Worm (Caenorhabditis elegans) whole organism, L2 larva: Measurements from ENCODE around the gene ZK596.2.
"Not testable (repeated sequence)": the region's sequence is repeated elsewhere in the genome, so short reads cannot be mapped to it uniquely, and the experiment has no call there.

Source experiments
- F13H6.1 ChIP-seq: sonication (generic microtip); optimal IDR thresholded peaks from 2 replicates; lab custom pipeline; 2016; ENCODE audit warnings: missing genetic modification characterization, missing compliant biosample characterization
- Y55F3AM.14 ChIP-seq: fragments of 200-800 bp; sonication (Bioruptor generic); optimal IDR thresholded peaks from 2 replicates; lab custom pipeline; 2018; ENCODE audit warnings: mild to moderate bottlenecking, missing genetic modification characterization, missing compliant biosample characterization
- ZK546.5 ChIP-seq: sonication (generic microtip); optimal IDR thresholded peaks from 2 replicates; lab custom pipeline; 2017; ENCODE audit warnings: missing biosample characterization, missing genetic modification characterization
- alr-1 ChIP-seq: fragments of 150-350 bp; optimal IDR thresholded peaks from 2 replicates; lab custom pipeline; 2014; ENCODE audit warnings: missing biosample characterization, missing genetic modification characterization
- aly-2 ChIP-seq: fragments of 150-350 bp; optimal IDR thresholded peaks from 2 replicates; lab custom pipeline; 2014; ENCODE audit warnings: missing biosample characterization, missing genetic modification characterization
- ceh-16 ChIP-seq: fragments of 150-350 bp; optimal IDR thresholded peaks from 2 replicates; lab custom pipeline; 2014; ENCODE audit warnings: missing biosample characterization, missing genetic modification characterization
- ceh-82 ChIP-seq: fragments of 150-350 bp; optimal IDR thresholded peaks from 2 replicates; lab custom pipeline; 2014; ENCODE audit warnings: missing biosample characterization, missing genetic modification characterization
- crh-2 ChIP-seq: sonication (generic microtip); optimal IDR thresholded peaks from 2 replicates; lab custom pipeline; 2017; ENCODE audit warnings: missing biosample characterization, missing genetic modification characterization
- elt-1 ChIP-seq: fragments of 150-350 bp; optimal IDR thresholded peaks from 2 replicates; lab custom pipeline; 2014; ENCODE audit warnings: missing biosample characterization, missing genetic modification characterization
- elt-3 ChIP-seq: sonication (generic microtip); optimal IDR thresholded peaks from 2 replicates; lab custom pipeline; 2017; ENCODE audit warnings: missing biosample characterization, missing genetic modification characterization
- fos-1 ChIP-seq: fragments of 150-350 bp; optimal IDR thresholded peaks from 2 replicates; lab custom pipeline; 2014; ENCODE audit warnings: missing biosample characterization, missing genetic modification characterization
- lin-11 ChIP-seq: fragments of 150-350 bp; sonication (generic microtip); optimal IDR thresholded peaks from 2 replicates; lab custom pipeline; 2014; ENCODE audit warnings: missing biosample characterization, missing genetic modification characterization, inconsistent platforms, mixed read lengths
- lin-39 ChIP-seq: fragments of 150-350 bp; optimal IDR thresholded peaks from 2 replicates; lab custom pipeline; 2014; ENCODE audit warnings: missing biosample characterization, missing genetic modification reagents, missing genetic modification characterization
- mab-5 ChIP-seq: fragments of 150-350 bp; optimal IDR thresholded peaks from 2 replicates; lab custom pipeline; 2014; ENCODE audit warnings: missing biosample characterization, missing genetic modification characterization
- mdl-1 ChIP-seq, 2 experiments: fragments of 150-350 bp in 1 of 2; sonication (generic microtip) in 1 of 2; optimal IDR thresholded peaks; 2 replicates each; lab custom pipeline; 2017; ENCODE audit warnings: missing biosample characterization in 2 of 2, missing genetic modification characterization in 2 of 2
- nhr-10 ChIP-seq: sonication (generic microtip); optimal IDR thresholded peaks from 2 replicates; lab custom pipeline; 2017; ENCODE audit warnings: missing biosample characterization, missing genetic modification characterization
- nhr-11 ChIP-seq: fragments of 150-350 bp; optimal IDR thresholded peaks from 2 replicates; lab custom pipeline; 2014; ENCODE audit warnings: missing biosample characterization, missing genetic modification characterization
- nhr-12 ChIP-seq: fragments of 150-350 bp; optimal IDR thresholded peaks from 2 replicates; lab custom pipeline; 2014; ENCODE audit warnings: missing biosample characterization, missing genetic modification characterization
- nhr-23 ChIP-seq: fragments of 150-350 bp; optimal IDR thresholded peaks from 2 replicates; lab custom pipeline; 2014; ENCODE audit warnings: missing biosample characterization, missing genetic modification reagents, missing genetic modification characterization
- nhr-237 ChIP-seq: fragments of 150-350 bp; optimal IDR thresholded peaks from 2 replicates; lab custom pipeline; 2014; ENCODE audit warnings: missing biosample characterization, missing genetic modification characterization
- nhr-6 ChIP-seq: fragments of 150-350 bp; optimal IDR thresholded peaks from 2 replicates; lab custom pipeline; 2014; ENCODE audit warnings: missing biosample characterization, missing genetic modification characterization
- peb-1 ChIP-seq: fragments of 150-350 bp; optimal IDR thresholded peaks from 2 replicates; lab custom pipeline; 2014; ENCODE audit warnings: missing biosample characterization, missing genetic modification characterization
- skn-1 ChIP-seq: sonication (generic microtip); optimal IDR thresholded peaks from 2 replicates; lab custom pipeline; 2017; ENCODE audit warnings: missing biosample characterization, missing genetic modification characterization
- sma-9 ChIP-seq, 2 experiments: fragments of 150-350 bp in 1 of 2; sonication (generic microtip) in 1 of 2; optimal IDR thresholded peaks; 2 replicates each; lab custom pipeline; 2014 to 2016; ENCODE audit warnings: missing genetic modification characterization in 2 of 2, mild to moderate bottlenecking in 1 of 2, missing biosample characterization in 1 of 2, missing compliant biosample characterization in 1 of 2, missing genetic modification reagents in 1 of 2, moderate library complexity in 1 of 2
- unc-39 ChIP-seq: fragments of 150-350 bp; optimal IDR thresholded peaks from 2 replicates; lab custom pipeline; 2014; ENCODE audit warnings: missing biosample characterization, missing genetic modification characterization
- zag-1 ChIP-seq: fragments of 150-350 bp; optimal IDR thresholded peaks from 2 replicates; lab custom pipeline; 2014; ENCODE audit warnings: missing biosample characterization, missing genetic modification characterization
- ztf-1 ChIP-seq: fragments of 200-800 bp; sonication (Bioruptor generic); conservative IDR thresholded peaks from 2 replicates; pipeline ENCODE4 v1.3.6; 2022; ENCODE audit warnings: missing genetic modification characterization, missing compliant biosample characterization
- ztf-11 ChIP-seq: sonication (generic microtip); optimal IDR thresholded peaks from 2 replicates; lab custom pipeline; 2017; ENCODE audit warnings: missing biosample characterization, missing genetic modification characterization
- ztf-4 ChIP-seq: fragments of 150-350 bp; optimal IDR thresholded peaks from 2 replicates; lab custom pipeline; 2014; ENCODE audit warnings: missing biosample characterization, missing genetic modification characterization

Gene ZK596.2

DNA sequence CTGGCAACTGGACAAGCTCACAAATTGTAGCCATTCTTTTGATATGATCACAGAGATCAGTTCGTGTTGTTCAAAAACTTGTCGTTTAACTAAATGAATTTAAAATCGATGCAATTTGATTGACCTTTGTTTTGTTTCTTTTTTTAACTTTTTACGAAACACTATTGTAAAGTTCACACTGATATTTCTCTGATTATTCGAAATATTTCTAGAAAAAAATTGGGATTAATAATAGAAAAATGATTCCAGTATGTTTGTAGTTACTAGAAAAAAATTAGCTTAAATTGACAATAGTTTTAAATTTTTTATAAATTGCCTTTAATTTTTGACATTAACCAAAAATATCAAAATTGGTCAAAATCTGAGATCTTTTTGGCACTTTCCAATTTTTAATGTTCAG, at the start of gene ZK596.2:
Gene ZK596.2, minus strand, starts transcription at position 101 of the 400 bp plus-strand sequence.
- TF ChIP-seq Y55F3AM.14 (GFP tag; lab: Kevin White, UChicago), result no peak
- no peak for TF ChIP-seq elt-1 (tag; lab: Kevin White, UChicago)
- TF ChIP-seq ztf-4 (tag; lab: Kevin White, UChicago), result no peak
- TF ChIP-seq nhr-6 (tag; lab: Kevin White, UChicago), result no peak
- no peak for TF ChIP-seq nhr-12
- no peak for TF ChIP-seq elt-3 (tag; lab: Kevin White, UChicago)
- no peak for TF ChIP-seq ztf-11 (tag; lab: Kevin White, UChicago)

DNA sequence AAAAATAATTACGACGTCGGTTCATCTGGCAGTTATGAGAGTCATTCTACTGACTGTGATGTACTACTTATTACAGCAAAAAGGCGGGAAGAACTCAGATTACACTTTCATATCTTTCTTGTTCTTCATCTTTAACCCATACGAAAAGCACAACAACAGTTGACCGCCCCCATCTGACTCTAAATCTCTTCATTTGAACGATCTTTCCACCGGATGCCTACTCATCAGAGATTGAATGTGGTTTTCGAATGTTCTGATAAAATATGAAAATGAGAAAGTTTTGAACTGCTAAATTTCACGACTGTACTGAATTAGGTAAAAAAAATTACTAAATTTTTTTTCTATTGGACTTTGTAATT, 49.1 kb upstream of the ZK596.2 start, which contains the start of gene sri-19:
Gene sri-19, plus strand, starts transcription at position 143 of the 359 bp plus-strand sequence.
- TF ChIP-seq elt-3 (tag; lab: Kevin White, UChicago) (no peak), ceh-16 (tag; lab: Kevin White, UChicago) (no peak), lin-11 (no peak), nhr-11 (tag; lab: Kevin White, UChicago) (no peak), peb-1 (tag; lab: Kevin White, UChicago) (no peak), ztf-11 (tag; lab: Kevin White, UChicago) (no peak), crh-2 (tag; lab: Kevin White, UChicago) (no peak), fos-1 (no peak), ZK546.5 (tag; lab: Kevin White, UChicago) (no peak), nhr-12 (no peak), unc-39 (tag; lab: Kevin White, UChicago) (no peak), Y55F3AM.14 (GFP tag; lab: Kevin White, UChicago) (no peak), sma-9 (GFP tag; optimal IDR thresholded peaks at IDR 0.05; lab: Kevin White, UChicago) (no peak), sma-9 (tag; optimal IDR thresholded peaks at IDR 0.05; lab: Kevin White, UChicago) (no peak), zag-1 (tag; lab: Kevin White, UChicago) (no peak), alr-1 (tag; lab: Kevin White, UChicago) (no peak), ztf-1 (GFP tag; lab: Robert Waterston, UW) (no peak), nhr-10 (no peak), nhr-237 (tag; lab: Kevin White, UChicago) (no peak)

DNA sequence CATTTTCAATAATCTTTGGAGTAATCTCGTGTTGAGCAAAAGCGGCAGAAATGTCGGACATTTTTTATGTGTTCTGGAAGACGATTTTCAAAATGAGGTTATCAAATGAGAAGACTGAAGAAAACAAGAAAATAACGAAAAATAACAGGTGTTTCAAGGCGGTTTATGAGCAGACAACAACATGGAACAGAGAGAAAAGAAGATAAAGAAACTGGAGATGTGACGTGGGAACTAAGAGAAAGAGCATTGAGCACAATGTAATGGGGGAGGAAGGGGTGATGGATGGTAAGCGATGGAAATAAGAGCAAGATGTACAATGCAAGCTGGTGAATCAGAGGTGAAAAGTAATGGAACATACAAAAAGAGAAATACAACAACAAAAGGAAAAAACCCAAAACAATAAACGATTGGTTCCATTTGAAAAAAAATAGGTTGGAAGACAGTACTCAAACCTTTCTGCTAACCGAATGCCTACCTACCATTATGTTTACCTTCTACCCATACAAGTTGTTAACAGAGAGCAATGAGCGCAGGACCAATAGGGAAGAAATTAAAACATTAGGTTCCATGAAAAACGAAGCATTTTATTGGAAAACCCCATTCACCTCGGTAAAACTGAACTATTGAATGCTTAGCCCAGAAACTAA, 48.6 kb upstream of the ZK596.2 start, which contains the start of gene Y69E1A.5:
Gene Y69E1A.5, minus strand, starts transcription at position 73 of the 647 bp plus-strand sequence.
- TF ChIP-seq ceh-16 (tag; lab: Kevin White, UChicago) (no peak), elt-3 (tag; lab: Kevin White, UChicago) (no peak), sma-9 (GFP tag; optimal IDR thresholded peaks at IDR 0.05; lab: Kevin White, UChicago) (peak; percentile 45), sma-9 (tag; optimal IDR thresholded peaks at IDR 0.05; lab: Kevin White, UChicago) (no peak), nhr-11 (tag; lab: Kevin White, UChicago) (no peak), nhr-23 (no peak), F13H6.1 (tag; lab: Kevin White, UChicago) (peak; percentile 59), crh-2 (tag; lab: Kevin White, UChicago) (no peak), mdl-1 (tag; optimal IDR thresholded peaks at IDR 0.05; lab: Kevin White, UChicago) (no peak), mab-5 (tag; lab: Kevin White, UChicago) (no peak)
- TF ChIP-seq, all 48 proteins: peak for 2

ce11 chrIV:10954955-10955354, 45.8 kb upstream of the ZK596.2 start, which contains the start of gene Y69E1A.4:
Gene Y69E1A.4, plus strand, starts transcription at chrIV:10955255.
- TF ChIP-seq skn-1 (tag; lab: Kevin White, UChicago); nhr-23; mab-5 (tag; lab: Kevin White, UChicago): not testable (repeated sequence)
- TF ChIP-seq, all 48 proteins: peak for 0; not testable (repeated sequence) for 48

- no peak for TF ChIP-seq aly-2 (tag; lab: Kevin White, UChicago)
- no peak for TF ChIP-seq ceh-82 (tag; lab: Kevin White, UChicago)
- TF ChIP-seq lin-39, result no peak
Observed at ce11 chrIV:10951997-10952396, 42.9 kb upstream of the ZK596.2 start, which contains the start of gene Y69E1A.3. Gene Y69E1A.3, plus strand, starts transcription at chrIV:10952297.
